Worm (Caenorhabditis elegans): ENCODE measurements around the gene gldi-6.

gldi-6 gene

DNA sequence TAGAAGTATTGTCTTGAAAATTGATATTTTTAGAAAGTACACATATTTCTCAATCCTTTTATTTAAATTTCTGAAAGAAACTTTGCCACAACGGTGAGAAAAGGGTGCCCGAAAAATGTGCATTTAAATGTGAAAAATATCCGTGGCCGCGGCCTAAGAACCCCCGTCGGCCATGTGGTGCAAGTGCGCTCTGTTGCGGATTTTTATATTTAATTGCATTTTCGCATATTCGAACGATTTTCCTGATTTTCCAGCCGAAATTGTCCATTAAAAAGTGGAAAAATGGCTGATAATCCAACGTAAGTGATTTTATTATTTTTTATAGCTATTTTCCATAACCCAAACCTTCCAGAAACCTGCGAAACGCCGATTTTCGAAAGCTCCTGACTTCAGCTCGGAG, 35.5 kb downstream of the gldi-6 start, which contains the start of gene smu-2 (continued):
- TF ChIP-seq mes-4 (tag; optimal IDR thresholded peaks at IDR 0.05) (no peak), lir-1 (GFP tag; conservative IDR thresholded peaks at IDR 0.05) (no peak), lag-1 (GFP tag; IDR thresholded peaks at IDR 0.05) (no peak), bed-2 (GFP tag; IDR thresholded peaks at IDR 0.05) (no peak), unc-62 (GFP tag; optimal IDR thresholded peaks at IDR 0.05) (no peak), madf-3 (GFP tag; IDR thresholded peaks at IDR 0.05) (no peak), rcor-1 (GFP tag; IDR thresholded peaks at IDR 0.05) (peak; percentile 35; the same call in 1 of the 2 replicates), akir-1 (GFP tag; optimal IDR thresholded peaks at IDR 0.05) (no peak), F57C9.4 (tag; optimal IDR thresholded peaks at IDR 0.05) (no peak), aptf-3 (GFP tag; IDR thresholded peaks at IDR 0.05) (no peak), ztf-3 (GFP tag; optimal IDR thresholded peaks at IDR 0.05) (no peak), attf-3 (GFP tag; conservative IDR thresholded peaks at IDR 0.05) (no peak; the same call in 1 of the 2 replicates), let-607 (tag; optimal IDR thresholded peaks at IDR 0.05) (peak in 1 of 2 experiments; percentile 18), B0336.3 (GFP tag; IDR thresholded peaks at IDR 0.05) (no peak), zim-3 (tag; optimal IDR thresholded peaks at IDR 0.05) (no peak), mxl-1 (tag; optimal IDR thresholded peaks at IDR 0.05) (no peak), F23B12.7 (tag; optimal IDR thresholded peaks at IDR 0.05; ENCODE audit: insufficient read depth) (no peak), ekl-4 (GFP tag; IDR thresholded peaks at IDR 0.05) (no peak), ceh-58 (GFP tag; IDR thresholded peaks at IDR 0.05) (no peak), tbx-9 (tag; optimal IDR thresholded peaks at IDR 0.05; ENCODE audit: borderline replicate concordance) (no peak), Y56A3A.18 (GFP tag; IDR thresholded peaks at IDR 0.05) (no peak), nhr-179 (tag; optimal IDR thresholded peaks at IDR 0.05) (no peak), hmg-1.2 (GFP tag; IDR thresholded peaks at IDR 0.05) (peak; percentile 49; the same call in 1 of the 2 replicates), ztf-6 (GFP tag; IDR thresholded peaks at IDR 0.05) (no peak), zfh-2 (GFP tag; conservative IDR thresholded peaks at IDR 0.05) (no peak), aptf-2 (GFP tag; conservative IDR thresholded peaks at IDR 0.05) (peak; percentile 66; the same call in 1 of the 2 replicates), F37B4.10 (GFP tag; IDR thresholded peaks at IDR 0.05) (no peak), Y53F4B.3 (GFP tag; IDR thresholded peaks at IDR 0.05) (no peak), F52B5.7 (tag; optimal IDR thresholded peaks at IDR 0.05) (no peak), ets-4 (GFP tag; optimal IDR thresholded peaks at IDR 0.05) (no peak), somi-1 (GFP tag; optimal IDR thresholded peaks at IDR 0.05) (no peak), athp-1 (tag; optimal IDR thresholded peaks at IDR 0.05) (peak; percentile 70), pbrm-1 (GFP tag; IDR thresholded peaks at IDR 0.05) (no peak), pha-4 (tag; optimal IDR thresholded peaks at IDR 0.05) (no peak), chd-7 (tag; optimal IDR thresholded peaks at IDR 0.05) (no peak), nhr-90 (tag; optimal IDR thresholded peaks at IDR 0.05) (no peak), sptf-2 (GFP tag; optimal IDR thresholded peaks at IDR 0.05) (no peak), atf-7 (tag; optimal IDR thresholded peaks at IDR 0.05) (no peak), B0035.1 (tag; optimal IDR thresholded peaks at IDR 0.05) (no peak), snpc-4 (GFP tag; optimal IDR thresholded peaks at IDR 0.05) (no peak), snpc-4 (tag; optimal IDR thresholded peaks at IDR 0.05) (peak in 1 of 4 experiments; percentile 23), C17E4.6 (GFP tag; IDR thresholded peaks at IDR 0.05) (no peak), ceh-91 (GFP tag; IDR thresholded peaks at IDR 0.05) (no peak), hlh-26 (GFP tag; conservative IDR thresholded peaks at IDR 0.05) (no peak), rpc-1 (optimal IDR thresholded peaks at IDR 0.05) (no peak), rpc-1 (tag; optimal IDR thresholded peaks at IDR 0.05) (no peak), cebp-1 (GFP tag; IDR thresholded peaks at IDR 0.05) (no peak), cebp-1 (tag; optimal IDR thresholded peaks at IDR 0.05) (no peak), nhr-120 (GFP tag; IDR thresholded peaks at IDR 0.05) (no peak), ZK185.1 (tag; optimal IDR thresholded peaks at IDR 0.05; ENCODE audit: poor library complexity, severe bottlenecking) (no peak)
